Worm (Caenorhabditis elegans) whole organism, early embryonic: ENCODE data around the gene srx-33.

ENCODE experiments used
- B0310.2 ChIP-seq: sonication (generic microtip); optimal IDR thresholded peaks from 2 replicates; lab custom pipeline; 2016; ENCODE audit warnings: mild to moderate bottlenecking, missing genetic modification characterization, missing compliant biosample characterization
- F13C5.2 ChIP-seq: sonication (generic microtip); optimal IDR thresholded peaks from 2 replicates; lab custom pipeline; 2017; ENCODE audit warnings: mild to moderate bottlenecking, missing genetic modification characterization, inconsistent platforms, missing compliant biosample characterization
- aly-1 ChIP-seq: sonication (generic microtip); optimal IDR thresholded peaks from 2 replicates; lab custom pipeline; 2016; ENCODE audit warnings: missing genetic modification characterization, missing compliant biosample characterization
- ama-1 ChIP-seq: fragments of 150-350 bp; optimal IDR thresholded peaks from 2 replicates; lab custom pipeline; 2014
- ceh-36 ChIP-seq: sonication (generic microtip); optimal IDR thresholded peaks from 2 replicates; lab custom pipeline; 2016; ENCODE audit warnings: missing genetic modification characterization, inconsistent platforms, missing compliant biosample characterization
- ets-7 ChIP-seq: sonication (generic microtip); optimal IDR thresholded peaks from 2 replicates; lab custom pipeline; 2016; ENCODE audit warnings: missing genotype, missing genetic modification characterization, missing compliant biosample characterization
- flt-1 ChIP-seq: fragments of 200-800 bp; sonication (Bioruptor generic); IDR thresholded peaks from 2 replicates; pipeline ENCODE4 v1.3.6; 2022; ENCODE audit warnings: missing genetic modification characterization, missing compliant biosample characterization
- hmbx-1 ChIP-seq: sonication (generic microtip); optimal IDR thresholded peaks from 2 replicates; lab custom pipeline; 2016; ENCODE audit warnings: mild to moderate bottlenecking, missing genetic modification characterization, missing compliant biosample characterization
- hnd-1 ChIP-seq: sonication (generic microtip); optimal IDR thresholded peaks from 2 replicates; lab custom pipeline; 2016; ENCODE audit warnings: missing genetic modification characterization, missing compliant biosample characterization
- pes-1 ChIP-seq: fragments of 200-800 bp; sonication (Bioruptor generic); IDR thresholded peaks from 2 replicates; pipeline ENCODE4 v1.3.6; 2022; ENCODE audit warnings: missing genetic modification reagents, missing genetic modification characterization, missing compliant biosample characterization
- scrt-1 ChIP-seq: fragments of 200-800 bp; sonication (Bioruptor generic); IDR thresholded peaks from 2 replicates; pipeline ENCODE4 v1.3.6; 2022; ENCODE audit warnings: missing genetic modification characterization, missing compliant biosample characterization
- tbx-11 ChIP-seq: fragments of 200-800 bp; sonication (Bioruptor generic); IDR thresholded peaks from 2 replicates; pipeline ENCODE4 v1.3.6; 2022; ENCODE audit warnings: missing genetic modification characterization, missing compliant biosample characterization
- tbx-37 ChIP-seq: fragments of 200-800 bp; sonication (Bioruptor generic); conservative IDR thresholded peaks from 2 replicates; pipeline ENCODE4 v1.3.6; 2022; ENCODE audit warnings: missing genetic modification reagents, missing genetic modification characterization, missing compliant biosample characterization
- tra-4 ChIP-seq: sonication (generic microtip); optimal IDR thresholded peaks from 2 replicates; lab custom pipeline; 2017; ENCODE audit warnings: missing genetic modification characterization, missing compliant biosample characterization

DNA sequence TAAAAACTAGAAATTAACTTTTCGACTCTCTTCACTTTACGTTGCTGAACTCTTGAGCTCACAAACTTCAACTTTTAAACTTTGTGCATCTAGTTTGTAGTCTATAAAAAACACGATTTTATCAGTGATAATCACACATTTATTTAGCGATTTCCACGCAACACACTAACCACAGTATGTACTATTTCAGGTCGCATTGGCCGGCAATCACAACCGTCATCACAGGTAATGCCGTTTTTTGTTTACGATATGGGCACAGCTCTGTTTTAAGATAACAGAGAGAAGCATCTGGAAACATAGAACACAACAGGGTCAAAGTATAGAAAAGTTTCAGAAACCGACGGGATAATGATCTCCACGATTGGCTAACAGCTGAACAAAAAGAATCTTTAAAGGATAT is 42.5 kb downstream of the srx-33 start:
- no peak for TF ChIP-seq ama-1 (lab: Kevin White, UChicago)
- no peak for TF ChIP-seq hmbx-1
- no peak for TF ChIP-seq scrt-1 (GFP tag; lab: Robert Waterston, UW)
- no peak for TF ChIP-seq B0310.2
- TF ChIP-seq tbx-11 (GFP tag; lab: Robert Waterston, UW), result no peak
- no peak for TF ChIP-seq flt-1 (GFP tag; lab: Robert Waterston, UW)
- TF ChIP-seq F13C5.2 (tag; lab: Kevin White, UChicago), result no peak
- no peak for TF ChIP-seq pes-1
- TF ChIP-seq aly-1 (tag; lab: Kevin White, UChicago), result no peak
- no peak for TF ChIP-seq tra-4 (tag; lab: Kevin White, UChicago)
- TF ChIP-seq hnd-1 (tag; lab: Kevin White, UChicago), result no peak
- no peak for TF ChIP-seq tbx-37
- no peak for TF ChIP-seq ets-7 (tag; lab: Kevin White, UChicago)
- TF ChIP-seq ceh-36 (tag; lab: Kevin White, UChicago), result no peak
